Fruit fly (Drosophila melanogaster): ENCODE results near the gene lqfR.

dm6 chr3R:22375674-22376073 is 35.4 kb upstream of the lqfR start, which contains the start of gene CG18596:
- TF ChIP-seq Mnt (GFP tag; optimal IDR thresholded peaks at IDR 0.05), result no peak
- no peak for TF ChIP-seq ovo (GFP tag; optimal IDR thresholded peaks at IDR 0.05)
- TF ChIP-seq Hr96 (GFP tag; optimal IDR thresholded peaks at IDR 0.05), result no peak
- TF ChIP-seq CG12768 (GFP tag; optimal IDR thresholded peaks at IDR 0.05), result no peak
- no peak for TF ChIP-seq CG7045 (GFP tag; optimal IDR thresholded peaks at IDR 0.05)
- TF ChIP-seq cnc (optimal IDR thresholded peaks at IDR 0.05), result no peak
- TF ChIP-seq cic (GFP tag; optimal IDR thresholded peaks at IDR 0.05), result no peak
- TF ChIP-seq bab1 (GFP tag; optimal IDR thresholded peaks at IDR 0.05), result no peak

Measured in whole organism, adult.